Fruit fly (Drosophila melanogaster) whole organism, pupa: ENCODE data around the gene CG14246.

Experiments
- CG10348 ChIP-seq: fragments of 200-800 bp; sonication (Bioruptor generic); IDR thresholded peaks from 2 replicates; pipeline ENCODE4 v1.3.6; 2022; ENCODE audit warnings: missing biosample characterization, missing genetic modification characterization
- CG12605 ChIP-seq: fragments of 200-800 bp; sonication (Bioruptor generic); IDR thresholded peaks from 2 replicates; pipeline ENCODE4 v1.3.6; 2022; ENCODE audit warnings: missing biosample characterization, missing genetic modification characterization
- CG9948 ChIP-seq: fragments of 200-800 bp; sonication (Bioruptor generic); optimal IDR thresholded peaks from 2 replicates; lab custom pipeline; 2018; ENCODE audit warnings: missing biosample characterization, mild to moderate bottlenecking, missing genetic modification characterization, moderate library complexity
- EcR ChIP-seq: fragments of 200-800 bp; sonication (Bioruptor generic); optimal IDR thresholded peaks from 3 replicates; lab custom pipeline; 2019; ENCODE audit warnings: missing biosample characterization, missing genetic modification characterization, mild to moderate bottlenecking, moderate library complexity, missing genetic modification reagents

DNA sequence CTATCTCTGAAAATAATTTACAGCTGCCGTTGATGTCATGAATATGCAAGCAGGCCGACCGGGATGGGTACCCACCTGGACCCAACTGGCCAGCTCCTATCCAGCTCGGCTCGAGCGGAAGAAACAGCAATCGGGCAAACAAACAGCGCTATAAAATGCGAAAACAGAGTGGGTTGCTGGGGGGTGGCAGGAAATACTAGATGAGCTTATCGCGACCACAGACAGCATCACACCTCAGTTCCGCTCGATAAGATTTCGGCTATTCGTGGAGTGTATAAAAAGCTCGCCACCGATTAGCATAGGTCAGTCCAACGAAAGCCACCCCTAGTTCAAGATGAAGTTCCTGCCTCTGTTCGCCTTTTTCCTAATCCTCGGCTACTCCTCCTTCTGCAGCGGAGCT, 1.3 kb downstream of the CG14246 start, which contains the start of gene CG14245:
- TF ChIP-seq CG10348 (GFP tag; lab: Robert Waterston, UW) (no peak), CG12605 (GFP tag; lab: Robert Waterston, UW) (no peak), CG9948 (no peak), EcR (GFP tag; lab: Kevin White, UChicago) (no peak)
